Worm (Caenorhabditis elegans): ENCODE data around the gene thn-2.

- TF ChIP-seq zip-5 (tag; optimal IDR thresholded peaks at IDR 0.05), result no peak
- no peak for TF ChIP-seq ceh-30 (tag; optimal IDR thresholded peaks at IDR 0.05)
- TF ChIP-seq K09A11.1 (tag; optimal IDR thresholded peaks at IDR 0.05; ENCODE audit: insufficient read depth), result no peak
- no peak for TF ChIP-seq F13H6.1 (tag; optimal IDR thresholded peaks at IDR 0.05)
- no peak for TF ChIP-seq nfya-1 (tag; optimal IDR thresholded peaks at IDR 0.05)
- no peak for TF ChIP-seq sdc-2 (tag; optimal IDR thresholded peaks at IDR 0.05)
Observed at ce11 chrIV:12398437-12398836, 15.5 kb downstream of the thn-2 start, which contains the start of gene acs-20.

Measured in whole organism, late embryonic.